Fruit fly (Drosophila melanogaster) whole organism: ENCODE results near the gene CG34238.

Source experiments
- CG8478 ChIP-seq: fragments of >200 bp; optimal IDR thresholded peaks from 2 replicates; lab custom pipeline; 2018; ENCODE audit warnings: inconsistent platforms
- Dll ChIP-seq: fragments of >200 bp; optimal IDR thresholded peaks from 2 replicates; lab custom pipeline; 2017
- EcR ChIP-seq, 2 experiments: fragments of >200 bp; optimal IDR thresholded peaks; 2 replicates each; lab custom pipeline; 2017; ENCODE audit warnings: missing biosample characterization in 2 of 2, missing genetic modification characterization in 2 of 2, missing genetic modification reagents in 2 of 2
- pan ChIP-seq: fragments of >200 bp; optimal IDR thresholded peaks from 2 replicates; lab custom pipeline; 2017
- psq ChIP-seq: fragments of >200 bp; optimal IDR thresholded peaks from 2 replicates; lab custom pipeline; 2017
- usp ChIP-seq: fragments of >200 bp; optimal IDR thresholded peaks from 2 replicates; lab custom pipeline; 2017; ENCODE audit warnings: missing biosample characterization, missing genetic modification characterization, mixed read lengths

Gene CG34238

dm6 chr3L:10626199-10626598 is at the start of gene CG34238:
Gene CG34238 (plus strand): TSS chr3L:10626499.
- TF ChIP-seq CG8478 (lab: Kevin White, UChicago) (no peak), EcR (GFP tag; optimal IDR thresholded peaks at IDR 0.05; lab: Kevin White, UChicago) (no peak), pan (lab: Kevin White, UChicago) (no peak), Dll (lab: Kevin White, UChicago) (no peak), psq (lab: Kevin White, UChicago) (no peak), usp (no peak)

- TF ChIP-seq usp: no peak
- no peak for TF ChIP-seq psq (lab: Kevin White, UChicago)
- no peak for TF ChIP-seq pan (lab: Kevin White, UChicago)
- no peak for TF ChIP-seq CG8478 (lab: Kevin White, UChicago)
- no peak for TF ChIP-seq EcR (GFP tag; optimal IDR thresholded peaks at IDR 0.05; lab: Kevin White, UChicago)
Observed at dm6 chr3L:10581688-10582288, 44.5 kb upstream of the CG34238 start.

- no peak for TF ChIP-seq psq (lab: Kevin White, UChicago)
- no peak for TF ChIP-seq Dll (lab: Kevin White, UChicago)
- no peak for TF ChIP-seq EcR (GFP tag; optimal IDR thresholded peaks at IDR 0.05; lab: Kevin White, UChicago)
- no peak for TF ChIP-seq CG8478 (lab: Kevin White, UChicago)
- no peak for TF ChIP-seq usp
- TF ChIP-seq pan (lab: Kevin White, UChicago): no peak
Observed at dm6 chr3L:10584965-10585364, 41.3 kb upstream of the CG34238 start.

- TF ChIP-seq EcR (GFP tag; optimal IDR thresholded peaks at IDR 0.05; lab: Kevin White, UChicago): no peak
- TF ChIP-seq pan (lab: Kevin White, UChicago): no peak
- TF ChIP-seq usp: no peak
- TF ChIP-seq Dll (lab: Kevin White, UChicago): no peak
- no peak for TF ChIP-seq psq (lab: Kevin White, UChicago)
- TF ChIP-seq CG8478 (lab: Kevin White, UChicago): no peak
Observed at dm6 chr3L:10599512-10599911, 26.8 kb upstream of the CG34238 start.

dm6 chr3L:10623476-10623875 is 2.8 kb upstream of the CG34238 start, which contains the start of gene CG42521:
Gene CG42521 (minus strand): TSS chr3L:10623576.
- TF ChIP-seq psq (lab: Kevin White, UChicago) (no peak), usp (no peak), EcR (GFP tag; optimal IDR thresholded peaks at IDR 0.05; lab: Kevin White, UChicago) (no peak), Dll (lab: Kevin White, UChicago) (no peak)

dm6 chr3L:10625499-10625898 is 800 bp upstream of the CG34238 start, which contains the start of gene CG43127:
Gene CG43127 (minus strand): TSS chr3L:10625599.
- no peak for TF ChIP-seq pan (lab: Kevin White, UChicago)
- TF ChIP-seq psq (lab: Kevin White, UChicago): no peak
- TF ChIP-seq EcR (GFP tag; optimal IDR thresholded peaks at IDR 0.05; lab: Kevin White, UChicago): no peak
- TF ChIP-seq usp: no peak
- no peak for TF ChIP-seq CG8478 (lab: Kevin White, UChicago)
- TF ChIP-seq Dll (lab: Kevin White, UChicago): no peak

- no peak for TF ChIP-seq psq (lab: Kevin White, UChicago)
- TF ChIP-seq Dll (lab: Kevin White, UChicago): no peak
- no peak for TF ChIP-seq CG8478 (lab: Kevin White, UChicago)
- no peak for TF ChIP-seq EcR (GFP tag; optimal IDR thresholded peaks at IDR 0.05; lab: Kevin White, UChicago)
- TF ChIP-seq usp: no peak
- no peak for TF ChIP-seq pan (lab: Kevin White, UChicago)
Observed at dm6 chr3L:10628384-10628783, 2.1 kb downstream of the CG34238 start, which contains the start of gene CG14151. Gene CG14151 (minus strand): TSS chr3L:10628484.

- TF ChIP-seq pan (lab: Kevin White, UChicago) (no peak), CG8478 (lab: Kevin White, UChicago) (no peak), psq (lab: Kevin White, UChicago) (no peak), Dll (lab: Kevin White, UChicago) (no peak), EcR (GFP tag; optimal IDR thresholded peaks at IDR 0.05; lab: Kevin White, UChicago) (no peak), usp (no peak)
Observed at dm6 chr3L:10629969-10630368, 3.7 kb downstream of the CG34238 start, which contains the start of gene CG42536. Gene CG42536 (minus strand): TSS chr3L:10630069.

- TF ChIP-seq CG8478 (lab: Kevin White, UChicago): no peak
- TF ChIP-seq psq (lab: Kevin White, UChicago): no peak
- no peak for TF ChIP-seq EcR (GFP tag; optimal IDR thresholded peaks at IDR 0.05; lab: Kevin White, UChicago)
- TF ChIP-seq pan (lab: Kevin White, UChicago): no peak
- no peak for TF ChIP-seq Dll (lab: Kevin White, UChicago)
- no peak for TF ChIP-seq usp
Observed at dm6 chr3L:10630885-10631359, 4.6 kb downstream of the CG34238 start, which contains the start of the genes CG42535, CG34001 and hay. Gene CG42535 (minus strand): TSS chr3L:10630935. Gene CG34001 (plus strand): TSS chr3L:10631079. Gene hay (plus strand): TSS chr3L:10631079.

- TF ChIP-seq psq (lab: Kevin White, UChicago) (no peak), pan (lab: Kevin White, UChicago) (no peak), CG8478 (lab: Kevin White, UChicago) (no peak), EcR (GFP tag; optimal IDR thresholded peaks at IDR 0.05; lab: Kevin White, UChicago) (no peak), Dll (lab: Kevin White, UChicago) (no peak)
Observed at dm6 chr3L:10637819-10638218, 11.5 kb downstream of the CG34238 start, which contains the start of gene Cnep1r2. Gene Cnep1r2 (plus strand): TSS chr3L:10638146.

dm6 chr3L:10639440-10639839 is 13.1 kb downstream of the CG34238 start, which contains the start of gene CG18628:
Gene CG18628 (plus strand): TSS chr3L:10639740.
- TF ChIP-seq pan (lab: Kevin White, UChicago) (no peak), Dll (lab: Kevin White, UChicago) (no peak), usp (no peak), CG8478 (lab: Kevin White, UChicago) (no peak), EcR (GFP tag; optimal IDR thresholded peaks at IDR 0.05; lab: Kevin White, UChicago) (no peak), psq (lab: Kevin White, UChicago) (no peak)
